In the genomic region with DNA sequence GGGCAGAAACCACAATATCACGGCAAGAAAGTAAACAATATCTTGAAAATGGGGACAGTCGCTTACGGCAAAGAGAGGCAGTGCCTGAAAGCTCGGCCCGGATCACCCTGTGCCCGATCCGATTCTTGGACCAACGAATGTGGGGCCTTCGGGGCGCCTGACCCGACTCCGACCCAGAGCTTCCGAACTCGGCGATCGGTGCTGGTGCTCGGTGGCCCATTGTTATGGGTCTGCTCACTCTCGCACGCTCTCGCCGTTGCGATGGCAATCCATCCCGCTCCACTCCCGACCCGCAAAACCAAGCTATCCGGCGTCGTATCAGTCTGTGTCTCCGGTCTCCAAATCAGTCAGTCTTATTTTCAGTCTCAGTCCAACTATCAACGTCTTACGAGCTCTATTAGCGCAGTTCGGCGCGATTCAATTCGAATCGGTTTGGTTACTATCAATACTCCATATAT, we compare ENCODE assay signal across 3 fruit fly cellular contexts.
TF ChIP-seq lines count a peak whose summit lies in the region.

A gene (plus strand): TSS at position 362 of the 458 bp plus-strand sequence.

TF ChIP-seq in whole organism, embryonic, 481 proteins besides CTCF, POLR2A, EP300 and RAD21 (continued from another document and continues in another):
- TF ChIP-seq MTF-1 (GFP tag; optimal IDR thresholded peaks at IDR 0.05; lab: Kevin White, UChicago; ENCODE audit: borderline replicate concordance) (peak; percentile 28), Pdp1 (GFP tag; optimal IDR thresholded peaks at IDR 0.05; lab: Kevin White, UChicago) (no peak), CG7786 (GFP tag; optimal IDR thresholded peaks at IDR 0.05; lab: Kevin White, UChicago) (no peak), CG33557 (GFP tag; optimal IDR thresholded peaks at IDR 0.05; lab: Kevin White, UChicago) (no peak), CG34422 (GFP tag; IDR thresholded peaks at IDR 0.05; lab: Robert Waterston, UW) (peak; percentile 48; the same call in 1 of the 3 replicates), CG6654 (GFP tag; optimal IDR thresholded peaks at IDR 0.05; lab: Kevin White, UChicago) (no peak), Awh (GFP tag; IDR thresholded peaks at IDR 0.05; lab: Robert Waterston, UW) (peak; percentile 56; the same call in 1 of the 2 replicates), CG14667 (GFP tag; IDR thresholded peaks at IDR 0.05; lab: Robert Waterston, UW) (no peak), tio (GFP tag; optimal IDR thresholded peaks at IDR 0.05; lab: Kevin White, UChicago) (no peak), fru (optimal IDR thresholded peaks at IDR 0.05; lab: Kevin White, UChicago) (no peak), CG14860 (GFP tag; IDR thresholded peaks at IDR 0.05; lab: Robert Waterston, UW; ENCODE audit: partially characterized antibody) (no peak), Dip2 (GFP tag; IDR thresholded peaks at IDR 0.05; lab: Robert Waterston, UW) (no peak), H15 (GFP tag; IDR thresholded peaks at IDR 0.05; lab: Robert Waterston, UW) (no peak), Jarid2 (GFP tag; optimal IDR thresholded peaks at IDR 0.05; lab: Kevin White, UChicago) (peak; percentile 70), CG12942 (GFP tag; optimal IDR thresholded peaks at IDR 0.05; lab: Kevin White, UChicago) (no peak), Blimp-1 (GFP tag; optimal IDR thresholded peaks at IDR 0.05; lab: Kevin White, UChicago) (no peak), CG1832 (GFP tag; optimal IDR thresholded peaks at IDR 0.05; lab: Kevin White, UChicago) (no peak), esg (GFP tag; conservative IDR thresholded peaks at IDR 0.05; lab: Robert Waterston, UW) (no peak), zfh2 (GFP tag; optimal IDR thresholded peaks at IDR 0.05; lab: Kevin White, UChicago) (no peak), so (GFP tag; IDR thresholded peaks at IDR 0.05; lab: Robert Waterston, UW) (peak; percentile 68; the same call in 1 of the 3 replicates), Dip3 (GFP tag; optimal IDR thresholded peaks at IDR 0.05; lab: Kevin White, UChicago) (peak; percentile 0), E2f2 (GFP tag; IDR thresholded peaks at IDR 0.05; lab: Robert Waterston, UW) (peak; percentile 34; the same call in 1 of the 2 replicates), Elba2 (GFP tag; optimal IDR thresholded peaks at IDR 0.05; lab: Kevin White, UChicago) (no peak), Abd-B (GFP tag; optimal IDR thresholded peaks at IDR 0.05; lab: Kevin White, UChicago) (no peak), CG14050 (GFP tag; IDR thresholded peaks at IDR 0.05; lab: Robert Waterston, UW) (no peak), CG8089 (GFP tag; optimal IDR thresholded peaks at IDR 0.05; lab: Kevin White, UChicago) (peak; percentile 6), her (GFP tag; optimal IDR thresholded peaks at IDR 0.05; lab: Kevin White, UChicago) (peak; percentile 43), CG12219 (GFP tag; optimal IDR thresholded peaks at IDR 0.05; lab: Kevin White, UChicago) (peak; percentile 37), gcm (GFP tag; optimal IDR thresholded peaks at IDR 0.05; lab: Kevin White, UChicago) (peak; percentile 38), hbn (GFP tag; IDR thresholded peaks at IDR 0.05; lab: Robert Waterston, UW; ENCODE audit: partially characterized antibody) (peak; percentile 24; the same call in 1 of the 2 replicates), chm (GFP tag; IDR thresholded peaks at IDR 0.05; lab: Robert Waterston, UW) (no peak; the same call in 1 of the 2 replicates), CG12769 (tag; optimal IDR thresholded peaks at IDR 0.05; lab: Kevin White, UChicago) (peak; percentile 94), D19B (GFP tag; optimal IDR thresholded peaks at IDR 0.05; lab: Kevin White, UChicago) (no peak), ftz-f1 (GFP tag; optimal IDR thresholded peaks at IDR 0.05; lab: Kevin White, UChicago) (peak; percentile 72), CG11560 (tag; IDR thresholded peaks at IDR 0.05; lab: Robert Waterston, UW) (no peak), Drgx (GFP tag; IDR thresholded peaks at IDR 0.05; lab: Robert Waterston, UW) (peak; percentile 29; the same call in 1 of the 2 replicates), otp (GFP tag; IDR thresholded peaks at IDR 0.05; lab: Robert Waterston, UW) (no peak), CG11456 (GFP tag; IDR thresholded peaks at IDR 0.05; lab: Robert Waterston, UW) (no peak), kni (GFP tag; optimal IDR thresholded peaks at IDR 0.05; lab: Kevin White, UChicago) (peak; percentile 47), cwo (GFP tag; optimal IDR thresholded peaks at IDR 0.05; lab: Kevin White, UChicago) (peak; percentile 59), sens (GFP tag; lab: Kevin White, UChicago) (peak; percentile 66)

TF ChIP-seq in whole organism, prepupa, 60 proteins besides CTCF, POLR2A, EP300 and RAD21 (continued from another document):
- TF ChIP-seq topi (GFP tag; optimal IDR thresholded peaks at IDR 0.05; lab: Kevin White, UChicago) (no peak), Eip75B (GFP tag; optimal IDR thresholded peaks at IDR 0.05; lab: Kevin White, UChicago) (no peak), vri (GFP tag; optimal IDR thresholded peaks at IDR 0.05; lab: Kevin White, UChicago) (peak; percentile 59), CG8319 (GFP tag; optimal IDR thresholded peaks at IDR 0.05; lab: Kevin White, UChicago) (peak; percentile 13), CG32006 (GFP tag; optimal IDR thresholded peaks at IDR 0.05; lab: Kevin White, UChicago) (no peak), Blimp-1 (GFP tag; optimal IDR thresholded peaks at IDR 0.05; lab: Kevin White, UChicago) (no peak), salr (GFP tag; optimal IDR thresholded peaks at IDR 0.05; lab: Kevin White, UChicago) (no peak), Sox14 (GFP tag; optimal IDR thresholded peaks at IDR 0.05; lab: Kevin White, UChicago) (no peak), Sox15 (GFP tag; optimal IDR thresholded peaks at IDR 0.05; lab: Kevin White, UChicago) (no peak), achi (GFP tag; optimal IDR thresholded peaks at IDR 0.05; lab: Kevin White, UChicago) (no peak), Hr39 (GFP tag; optimal IDR thresholded peaks at IDR 0.05; lab: Kevin White, UChicago) (no peak), CG6854 (GFP tag; optimal IDR thresholded peaks at IDR 0.05; lab: Kevin White, UChicago) (peak; percentile 66), ss (GFP tag; optimal IDR thresholded peaks at IDR 0.05; lab: Kevin White, UChicago) (no peak), fd85E (GFP tag; optimal IDR thresholded peaks at IDR 0.05; lab: Kevin White, UChicago) (no peak), Gug (GFP tag; IDR thresholded peaks at IDR 0.05; lab: Robert Waterston, UW) (no peak), acj6 (GFP tag; optimal IDR thresholded peaks at IDR 0.05; lab: Kevin White, UChicago) (no peak), net (GFP tag; optimal IDR thresholded peaks at IDR 0.05; lab: Kevin White, UChicago) (peak; percentile 58), CG8632 (GFP tag; optimal IDR thresholded peaks at IDR 0.05; lab: Kevin White, UChicago) (peak; percentile 35), CG4318 (GFP tag; optimal IDR thresholded peaks at IDR 0.05; lab: Kevin White, UChicago) (no peak), OdsH (GFP tag; optimal IDR thresholded peaks at IDR 0.05; lab: Kevin White, UChicago) (no peak), CG6163 (GFP tag; IDR thresholded peaks at IDR 0.05; lab: Robert Waterston, UW) (peak; percentile 71; the same call in 2 of the 3 replicates), CG11294 (GFP tag; IDR thresholded peaks at IDR 0.05; lab: Robert Waterston, UW) (no peak), CG9139 (GFP tag; optimal IDR thresholded peaks at IDR 0.05; lab: Kevin White, UChicago) (no peak), Eip78C (GFP tag; lab: Kevin White, UChicago) (peak; percentile 85), CG10669 (GFP tag; optimal IDR thresholded peaks at IDR 0.05; lab: Kevin White, UChicago) (no peak), CG15336 (GFP tag; IDR thresholded peaks at IDR 0.05; lab: Robert Waterston, UW) (peak; percentile 35; the same call in 1 of the 2 replicates), fd59A (GFP tag; optimal IDR thresholded peaks at IDR 0.05; lab: Kevin White, UChicago) (no peak), Hr4 (GFP tag; optimal IDR thresholded peaks at IDR 0.05; lab: Kevin White, UChicago) (no peak), CG1621 (tag; optimal IDR thresholded peaks at IDR 0.05; lab: Kevin White, UChicago) (peak; percentile 96), Ets21C (GFP tag; optimal IDR thresholded peaks at IDR 0.05; lab: Kevin White, UChicago) (no peak), CG31627 (GFP tag; optimal IDR thresholded peaks at IDR 0.05; lab: Kevin White, UChicago) (no peak), Ets96B (tag; optimal IDR thresholded peaks at IDR 0.05; lab: Kevin White, UChicago) (no peak), CG3032 (tag; optimal IDR thresholded peaks at IDR 0.05; lab: Kevin White, UChicago) (no peak), svp (GFP tag; lab: Kevin White, UChicago) (peak; percentile 99), CG8119 (GFP tag; IDR thresholded peaks at IDR 0.05; lab: Robert Waterston, UW) (peak; percentile 42; the same call in 1 of the 3 replicates), dsx (GFP tag; optimal IDR thresholded peaks at IDR 0.05; lab: Kevin White, UChicago; ENCODE audit: poor library complexity, severe bottlenecking) (peak; percentile 16), CG10631 (GFP tag; optimal IDR thresholded peaks at IDR 0.05; lab: Kevin White, UChicago) (no peak), pdm3 (GFP tag; optimal IDR thresholded peaks at IDR 0.05; lab: Kevin White, UChicago) (no peak), Lpt (GFP tag; optimal IDR thresholded peaks at IDR 0.05; lab: Kevin White, UChicago) (no peak), CG34406 (GFP tag; optimal IDR thresholded peaks at IDR 0.05; lab: Kevin White, UChicago) (no peak), CG16779 (tag; optimal IDR thresholded peaks at IDR 0.05; lab: Kevin White, UChicago) (no peak)

TF ChIP-seq in whole organism, wandering third instar larva, 38 proteins besides CTCF, POLR2A, EP300 and RAD21 (continued from another document):
- TF ChIP-seq Dif (GFP tag; optimal IDR thresholded peaks at IDR 0.05; lab: Kevin White, UChicago; ENCODE audit: partially characterized antibody) (peak; percentile 84), pan (optimal IDR thresholded peaks at IDR 0.05; lab: Kevin White, UChicago) (no peak), Sp1 (GFP tag; optimal IDR thresholded peaks at IDR 0.05; lab: Kevin White, UChicago) (no peak), brk (GFP tag; optimal IDR thresholded peaks at IDR 0.05; lab: Kevin White, UChicago) (no peak), rgr (GFP tag; optimal IDR thresholded peaks at IDR 0.05; lab: Kevin White, UChicago) (peak; percentile 34), Rel (GFP tag; optimal IDR thresholded peaks at IDR 0.05; lab: Kevin White, UChicago) (no peak), Rel (tag; optimal IDR thresholded peaks at IDR 0.05; lab: Kevin White, UChicago) (peak; percentile 50), usp (GFP tag; optimal IDR thresholded peaks at IDR 0.05; lab: Kevin White, UChicago) (no peak), Jra (GFP tag; optimal IDR thresholded peaks at IDR 0.05; lab: Kevin White, UChicago) (no peak), Abd-B (GFP tag; optimal IDR thresholded peaks at IDR 0.05; lab: Kevin White, UChicago) (no peak), tai (GFP tag; optimal IDR thresholded peaks at IDR 0.05; lab: Kevin White, UChicago) (no peak), fru (GFP tag; optimal IDR thresholded peaks at IDR 0.05; lab: Kevin White, UChicago) (peak; percentile 42)
